Fruit fly (Drosophila melanogaster): ENCODE data around the gene CG18754.

CG18754 gene

DNA sequence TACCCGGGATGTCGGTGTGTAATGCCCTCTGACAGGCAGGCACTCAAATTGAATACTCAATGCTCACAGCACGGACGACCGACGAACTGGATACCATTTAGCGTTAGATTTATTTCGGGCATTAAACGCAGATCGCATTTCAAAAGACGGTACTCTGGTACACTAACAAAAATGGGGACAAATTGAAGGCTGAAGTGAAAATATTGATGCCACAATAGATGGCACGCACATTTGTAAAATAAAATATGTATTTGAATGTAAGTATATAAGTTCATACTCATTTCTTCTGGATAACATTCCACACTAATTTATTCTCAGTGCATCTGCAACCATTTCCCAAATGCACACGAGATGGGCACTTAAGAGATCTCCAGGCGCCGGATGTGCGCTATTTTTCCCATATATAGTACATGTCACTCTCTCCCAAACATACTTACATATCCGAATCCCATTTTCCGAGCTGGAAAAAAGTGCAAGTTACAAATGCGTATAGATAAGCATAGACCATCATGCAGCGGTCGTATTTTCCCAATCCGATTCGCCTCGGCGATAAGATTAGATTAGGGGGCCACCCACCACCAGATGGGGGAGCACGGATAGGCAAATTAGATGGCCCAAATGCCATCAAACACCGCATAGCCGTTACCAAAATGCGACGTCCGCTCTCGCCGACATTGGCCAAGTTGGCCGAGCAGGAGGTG lies 25.8 kb downstream of the CG18754 start, which contains the start of gene CG10301 (continued):
- no peak for TF ChIP-seq CG13894 (tag; optimal IDR thresholded peaks at IDR 0.05)
- no peak for TF ChIP-seq CG10147 (GFP tag; optimal IDR thresholded peaks at IDR 0.05)
- TF ChIP-seq ken (GFP tag; IDR thresholded peaks at IDR 0.05), result peak; percentile 50; the same call in 1 of the 3 replicates
- no peak for TF ChIP-seq zfh2 (GFP tag; optimal IDR thresholded peaks at IDR 0.05)
- peak; percentile 69 for TF ChIP-seq sisA (GFP tag; IDR thresholded peaks at IDR 0.05)
- no peak for TF ChIP-seq ash1 (GFP tag; optimal IDR thresholded peaks at IDR 0.05)
- peak; percentile 35; the same call in 2 of the 3 replicates for TF ChIP-seq B-H1 (GFP tag; IDR thresholded peaks at IDR 0.05)
- peak; percentile 63 to 67 for TF ChIP-seq eve (GFP tag; optimal IDR thresholded peaks at IDR 0.05)
- no peak for TF ChIP-seq CG6854 (GFP tag; optimal IDR thresholded peaks at IDR 0.05)
- no peak for TF ChIP-seq stc (GFP tag; IDR thresholded peaks at IDR 0.05)
- peak; percentile 81 for TF ChIP-seq zf30C (GFP tag; optimal IDR thresholded peaks at IDR 0.05)
- no peak for TF ChIP-seq CG31365 (tag; optimal IDR thresholded peaks at IDR 0.05)
- no peak for TF ChIP-seq CG9817 (tag; optimal IDR thresholded peaks at IDR 0.05)
- no peak for TF ChIP-seq Sry-β (GFP tag; optimal IDR thresholded peaks at IDR 0.05)
- TF ChIP-seq Bteb2 (GFP tag; optimal IDR thresholded peaks at IDR 0.05), result no peak
- 0 out of 3 replicates have a peak, but pooled peaks have one; percentile 31 for TF ChIP-seq CG7357 (GFP tag; IDR thresholded peaks at IDR 0.05)
- TF ChIP-seq CG4820 (GFP tag; optimal IDR thresholded peaks at IDR 0.05), result peak; percentile 67
- peak; percentile 75 for TF ChIP-seq CG30431 (GFP tag; optimal IDR thresholded peaks at IDR 0.05)
- TF ChIP-seq Dip3 (GFP tag; optimal IDR thresholded peaks at IDR 0.05), result no peak
- no peak for TF ChIP-seq Jarid2 (GFP tag; optimal IDR thresholded peaks at IDR 0.05)
- no peak for TF ChIP-seq CG11560 (tag; IDR thresholded peaks at IDR 0.05)
- TF ChIP-seq Usf (GFP tag; optimal IDR thresholded peaks at IDR 0.05), result peak; percentile 44
- TF ChIP-seq sima (GFP tag; optimal IDR thresholded peaks at IDR 0.05), result no peak
- TF ChIP-seq scrt (GFP tag; optimal IDR thresholded peaks at IDR 0.05), result no peak
- no peak for TF ChIP-seq knrl (GFP tag; IDR thresholded peaks at IDR 0.05; ENCODE audit: partially characterized antibody)
- TF ChIP-seq dimm (GFP tag; IDR thresholded peaks at IDR 0.05), result no peak; the same call in 1 of the 2 replicates
- no peak for TF ChIP-seq CG4730 (GFP tag; IDR thresholded peaks at IDR 0.05)
- TF ChIP-seq so (GFP tag; IDR thresholded peaks at IDR 0.05), result peak; percentile 41; the same call in 1 of the 3 replicates
- no peak for TF ChIP-seq CG7987 (GFP tag; optimal IDR thresholded peaks at IDR 0.05)
- no peak for TF ChIP-seq Dfd (GFP tag; optimal IDR thresholded peaks at IDR 0.05)
- TF ChIP-seq ara (GFP tag; IDR thresholded peaks at IDR 0.05), result peak; percentile 84
- TF ChIP-seq CG12219 (GFP tag; optimal IDR thresholded peaks at IDR 0.05), result peak; percentile 59
- peak; percentile 70 for TF ChIP-seq Sox102F (GFP tag; optimal IDR thresholded peaks at IDR 0.05)
- no peak for TF ChIP-seq h (optimal IDR thresholded peaks at IDR 0.05)
- TF ChIP-seq YL-1 (GFP tag; optimal IDR thresholded peaks at IDR 0.05), result no peak
- peak; percentile 8 for TF ChIP-seq CG12769 (tag; optimal IDR thresholded peaks at IDR 0.05)
- peak; percentile 79 for TF ChIP-seq CG9727 (GFP tag; optimal IDR thresholded peaks at IDR 0.05)
- peak; percentile 48 for TF ChIP-seq peb (GFP tag; IDR thresholded peaks at IDR 0.05)
- TF ChIP-seq Hmr (GFP tag; optimal IDR thresholded peaks at IDR 0.05), result no peak
- no peak for TF ChIP-seq exex (tag; optimal IDR thresholded peaks at IDR 0.05)
- TF ChIP-seq CG10543 (GFP tag; optimal IDR thresholded peaks at IDR 0.05), result no peak
- TF ChIP-seq Fer1 (GFP tag; optimal IDR thresholded peaks at IDR 0.05), result no peak
- TF ChIP-seq CG17328 (GFP tag; IDR thresholded peaks at IDR 0.05), result peak; percentile 81
- no peak for TF ChIP-seq CG4854 (GFP tag; optimal IDR thresholded peaks at IDR 0.05)
- TF ChIP-seq Poxn (GFP tag; IDR thresholded peaks at IDR 0.05), result no peak
- TF ChIP-seq Eip74EF (GFP tag; optimal IDR thresholded peaks at IDR 0.05), result peak in 1 of 2 experiments; percentile 20
- no peak for TF ChIP-seq Optix (GFP tag; IDR thresholded peaks at IDR 0.05)
- TF ChIP-seq CG6654 (GFP tag; optimal IDR thresholded peaks at IDR 0.05), result no peak
- no peak for TF ChIP-seq lov (optimal IDR thresholded peaks at IDR 0.05)
- TF ChIP-seq lov (GFP tag; IDR thresholded peaks at IDR 0.05), result peak; percentile 62; the same call in 1 of the 3 replicates
